Worm (Caenorhabditis elegans) whole organism, L1 larva: Measurements from ENCODE around the gene C16A3.2.

Source experiments
- C34B4.2 ChIP-seq: sonication (generic microtip); optimal IDR thresholded peaks from 2 replicates; lab custom pipeline; 2017; ENCODE audit warnings: mild to moderate bottlenecking, missing genetic modification characterization, missing compliant biosample characterization
- F16B12.6 ChIP-seq: fragments of 150-350 bp; optimal IDR thresholded peaks from 2 replicates; lab custom pipeline; 2014; ENCODE audit warnings: missing biosample characterization, missing genetic modification characterization
- Y116A8C.19 ChIP-seq: sonication (generic microtip); optimal IDR thresholded peaks from 2 replicates; lab custom pipeline; 2016; ENCODE audit warnings: missing compliant biosample characterization, missing genetic modification characterization, borderline replicate concordance
- aha-1 ChIP-seq: fragments of 150-350 bp; optimal IDR thresholded peaks from 2 replicates; lab custom pipeline; 2014; ENCODE audit warnings: missing biosample characterization, missing genetic modification characterization
- aly-2 ChIP-seq: fragments of 150-350 bp; optimal IDR thresholded peaks from 2 replicates; lab custom pipeline; 2014; ENCODE audit warnings: missing biosample characterization, missing genetic modification characterization
- blmp-1 ChIP-seq: fragments of 150-350 bp; optimal IDR thresholded peaks from 2 replicates; lab custom pipeline; 2014; ENCODE audit warnings: missing biosample characterization, missing genetic modification characterization
- ceh-8 ChIP-seq: fragments of 200-800 bp; sonication (Bioruptor generic); optimal IDR thresholded peaks from 2 replicates; lab custom pipeline; 2018; ENCODE audit warnings: mild to moderate bottlenecking, missing genetic modification characterization, moderate library complexity, missing compliant biosample characterization
- ceh-82 ChIP-seq, 3 experiments: fragments of 150-350 bp in 1 of 3; sonication (generic microtip) in 2 of 3; optimal IDR thresholded peaks; 2 replicates each; lab custom pipeline; 2014 to 2017; ENCODE audit warnings: missing biosample characterization in 3 of 3, missing genetic modification characterization in 3 of 3
- ceh-88 ChIP-seq: fragments of 200-800 bp; sonication (Bioruptor generic); IDR thresholded peaks from 2 replicates; pipeline ENCODE4 v1.3.6; 2022; ENCODE audit warnings: missing genetic modification characterization, missing compliant biosample characterization
- ceh-90 ChIP-seq: sonication (generic microtip); optimal IDR thresholded peaks from 2 replicates; lab custom pipeline; 2016; ENCODE audit warnings: missing genetic modification characterization, missing compliant biosample characterization
- ces-1 ChIP-seq: fragments of 150-350 bp; optimal IDR thresholded peaks from 2 replicates; lab custom pipeline; 2014; ENCODE audit warnings: missing biosample characterization, missing genetic modification reagents, missing genetic modification characterization
- efl-3 ChIP-seq: fragments of 200-800 bp; sonication (Bioruptor generic); optimal IDR thresholded peaks from 2 replicates; lab custom pipeline; 2018; ENCODE audit warnings: mild to moderate bottlenecking, missing genetic modification characterization, missing compliant biosample characterization
- egl-13 ChIP-seq: sonication (generic microtip); optimal IDR thresholded peaks from 2 replicates; lab custom pipeline; 2016; ENCODE audit warnings: missing genotype, missing genetic modification reagents, missing genetic modification characterization, missing compliant biosample characterization
- egl-27 ChIP-seq, 2 experiments: fragments of 150-350 bp in 1 of 2; sonication (generic microtip); optimal IDR thresholded peaks; 3 replicates each; lab custom pipeline; 2017 to 2018; ENCODE audit warnings: missing biosample characterization in 2 of 2, missing genetic modification characterization in 2 of 2, missing genetic modification reagents in 2 of 2
- elt-2 ChIP-seq: sonication (generic microtip); optimal IDR thresholded peaks from 2 replicates; lab custom pipeline; 2016; ENCODE audit warnings: missing genetic modification characterization, mild to moderate bottlenecking, inconsistent platforms, missing compliant biosample characterization, missing genetic modification reagents
- elt-3 ChIP-seq, 6 experiments: fragments of 150-350 bp in 1 of 6; sonication (generic microtip); optimal IDR thresholded peaks; 2 replicates each; lab custom pipeline; 2017 to 2018; ENCODE audit warnings: missing biosample characterization in 6 of 6, missing genetic modification characterization in 6 of 6, inconsistent platforms in 1 of 6
- fkh-10 ChIP-seq: sonication (generic microtip); optimal IDR thresholded peaks from 2 replicates; lab custom pipeline; 2017; ENCODE audit warnings: missing biosample characterization, missing genetic modification reagents, missing genetic modification characterization
- fkh-4 ChIP-seq: sonication (generic microtip); optimal IDR thresholded peaks from 2 replicates; lab custom pipeline; 2016; ENCODE audit warnings: missing compliant biosample characterization, missing genetic modification characterization, borderline replicate concordance
- fkh-8 ChIP-seq: sonication (generic microtip); optimal IDR thresholded peaks from 2 replicates; lab custom pipeline; 2016; ENCODE audit warnings: mild to moderate bottlenecking, missing genetic modification characterization, missing compliant biosample characterization
- fos-1 ChIP-seq: fragments of 150-350 bp; optimal IDR thresholded peaks from 2 replicates; lab custom pipeline; 2014; ENCODE audit warnings: missing biosample characterization, missing genetic modification characterization
- hlh-17 ChIP-seq: fragments of 200-800 bp; sonication (Bioruptor generic); optimal IDR thresholded peaks from 2 replicates; lab custom pipeline; 2018; ENCODE audit warnings: missing genetic modification characterization, mild to moderate bottlenecking, missing compliant biosample characterization, moderate library complexity, borderline replicate concordance
- hpl-2 ChIP-seq: fragments of 150-350 bp; optimal IDR thresholded peaks from 2 replicates; lab custom pipeline; 2014; ENCODE audit warnings: missing biosample characterization, missing genetic modification reagents, missing genetic modification characterization
- irx-1 ChIP-seq: sonication (generic microtip); optimal IDR thresholded peaks from 2 replicates; lab custom pipeline; 2016; ENCODE audit warnings: missing genetic modification characterization, missing compliant biosample characterization
- jun-1 ChIP-seq: fragments of 150-350 bp; optimal IDR thresholded peaks from 2 replicates; lab custom pipeline; 2014; ENCODE audit warnings: missing biosample characterization, missing genetic modification reagents, missing genetic modification characterization
- lin-13 ChIP-seq: fragments of 150-350 bp; optimal IDR thresholded peaks from 2 replicates; lab custom pipeline; 2014; ENCODE audit warnings: missing biosample characterization, missing genetic modification reagents, missing genetic modification characterization
- lin-14 ChIP-seq: fragments of 200-800 bp; sonication (Bioruptor generic); optimal IDR thresholded peaks from 2 replicates; lab custom pipeline; 2018; ENCODE audit warnings: mild to moderate bottlenecking, missing genetic modification characterization, moderate library complexity, missing compliant biosample characterization
- lin-35 ChIP-seq, 2 experiments: fragments of 150-350 bp; optimal IDR thresholded peaks; 2 replicates each; lab custom pipeline; 2014; ENCODE audit warnings: missing biosample characterization in 2 of 2, missing genetic modification characterization in 2 of 2, missing genetic modification reagents in 2 of 2
- lin-39 ChIP-seq: fragments of 150-350 bp; optimal IDR thresholded peaks from 2 replicates; lab custom pipeline; 2014; ENCODE audit warnings: missing biosample characterization, missing genetic modification reagents, missing genetic modification characterization
- lir-3 ChIP-seq: sonication (generic microtip); optimal IDR thresholded peaks from 2 replicates; lab custom pipeline; 2016; ENCODE audit warnings: mild to moderate bottlenecking, missing genetic modification characterization, moderate library complexity, missing compliant biosample characterization; ENCODE audit not compliant: poor library complexity
- lsy-2 ChIP-seq, 2 experiments: fragments of 150-350 bp; optimal IDR thresholded peaks; 2 replicates each; lab custom pipeline; 2014; ENCODE audit warnings: missing biosample characterization in 2 of 2, missing genetic modification characterization in 2 of 2
- mdl-1 ChIP-seq, 2 experiments: fragments of 150-350 bp; optimal IDR thresholded peaks; 2 replicates each; lab custom pipeline; 2014 to 2017; ENCODE audit warnings: missing biosample characterization in 2 of 2, missing genetic modification characterization in 2 of 2, inconsistent platforms in 1 of 2
- mef-2 ChIP-seq: fragments of 150-350 bp; optimal IDR thresholded peaks from 2 replicates; lab custom pipeline; 2014; ENCODE audit warnings: missing biosample characterization, missing genetic modification characterization
- mep-1 ChIP-seq: fragments of 150-350 bp; optimal IDR thresholded peaks from 2 replicates; lab custom pipeline; 2014; ENCODE audit warnings: missing biosample characterization, missing genetic modification characterization
- nhr-20 ChIP-seq: sonication (generic microtip); optimal IDR thresholded peaks from 2 replicates; lab custom pipeline; 2016; ENCODE audit warnings: mild to moderate bottlenecking, missing genetic modification characterization, missing compliant biosample characterization
- nhr-237 ChIP-seq: fragments of 150-350 bp; optimal IDR thresholded peaks from 2 replicates; lab custom pipeline; 2014; ENCODE audit warnings: missing biosample characterization, missing genetic modification characterization
- nhr-28 ChIP-seq: fragments of 150-350 bp; optimal IDR thresholded peaks from 2 replicates; lab custom pipeline; 2014; ENCODE audit warnings: missing biosample characterization, missing genetic modification characterization
- nhr-77 ChIP-seq: fragments of 150-350 bp; optimal IDR thresholded peaks from 2 replicates; lab custom pipeline; 2014; ENCODE audit warnings: missing biosample characterization, missing genetic modification characterization
- nhr-84 ChIP-seq: sonication (generic microtip); optimal IDR thresholded peaks from 2 replicates; lab custom pipeline; 2017; ENCODE audit warnings: missing biosample characterization, missing genetic modification characterization
- nhr-85 ChIP-seq: sonication (generic microtip); peaks from one replicate; lab custom pipeline; 2016; ENCODE audit warnings: missing genetic modification characterization, inconsistent platforms, missing compliant biosample characterization
- nhr-90 ChIP-seq: sonication (generic microtip); optimal IDR thresholded peaks from 2 replicates; lab custom pipeline; 2016; ENCODE audit warnings: mild to moderate bottlenecking, missing genetic modification characterization, missing compliant biosample characterization; ENCODE audit not compliant: poor library complexity
- pag-3 ChIP-seq: sonication (generic microtip); optimal IDR thresholded peaks from 2 replicates; lab custom pipeline; 2017; ENCODE audit warnings: missing genetic modification characterization, mild to moderate bottlenecking, missing compliant biosample characterization, antibody characterized with exemption, borderline replicate concordance; ENCODE audit not compliant: insufficient read depth
- rnt-1 ChIP-seq: sonication (generic microtip); optimal IDR thresholded peaks from 2 replicates; lab custom pipeline; 2016; ENCODE audit warnings: mild to moderate bottlenecking, missing genetic modification characterization, moderate library complexity, missing compliant biosample characterization
- skn-1 ChIP-seq: fragments of 150-350 bp; optimal IDR thresholded peaks from 2 replicates; lab custom pipeline; 2014; ENCODE audit warnings: missing biosample characterization, missing genetic modification characterization
- snpc-4 ChIP-seq: fragments of 150-350 bp; optimal IDR thresholded peaks from 2 replicates; lab custom pipeline; 2014; ENCODE audit warnings: missing biosample characterization, missing genetic modification characterization
- snu-23 ChIP-seq: sonication (generic microtip); optimal IDR thresholded peaks from 2 replicates; lab custom pipeline; 2016; ENCODE audit warnings: missing genetic modification characterization, missing compliant biosample characterization
- sox-4 ChIP-seq: sonication (generic microtip); optimal IDR thresholded peaks from 2 replicates; lab custom pipeline; 2016; ENCODE audit warnings: missing genetic modification characterization, missing compliant biosample characterization
- sptf-1 ChIP-seq: fragments of 150-350 bp; optimal IDR thresholded peaks from 2 replicates; lab custom pipeline; 2014; ENCODE audit warnings: missing biosample characterization, missing genetic modification characterization
- tbx-2 ChIP-seq: sonication (generic microtip); optimal IDR thresholded peaks from 2 replicates; lab custom pipeline; 2016; ENCODE audit warnings: missing genetic modification characterization, missing compliant biosample characterization
- unc-130 ChIP-seq: fragments of 150-350 bp; optimal IDR thresholded peaks from 2 replicates; lab custom pipeline; 2017; ENCODE audit warnings: missing biosample characterization, missing genetic modification characterization, inconsistent platforms
- unc-30 ChIP-seq: sonication (generic microtip); optimal IDR thresholded peaks from 2 replicates; lab custom pipeline; 2017; ENCODE audit warnings: missing biosample characterization, missing genetic modification characterization
- unc-86 ChIP-seq: sonication (generic microtip); optimal IDR thresholded peaks from 2 replicates; lab custom pipeline; 2016; ENCODE audit warnings: missing genetic modification characterization, missing compliant biosample characterization
- vab-15 ChIP-seq: sonication (generic microtip); optimal IDR thresholded peaks from 2 replicates; lab custom pipeline; 2017; ENCODE audit warnings: missing genotype, mild to moderate bottlenecking, missing genetic modification characterization, missing compliant biosample characterization
- zag-1 ChIP-seq: fragments of 150-350 bp; optimal IDR thresholded peaks from 2 replicates; lab custom pipeline; 2014; ENCODE audit warnings: missing biosample characterization, missing genetic modification characterization
- ztf-4 ChIP-seq: fragments of 150-350 bp; optimal IDR thresholded peaks from 2 replicates; lab custom pipeline; 2014; ENCODE audit warnings: missing biosample characterization, missing genetic modification characterization

C16A3.2 gene

ce11 chrIII:6360825-6361224 lies 28.8 kb upstream of the C16A3.2 start:
- TF ChIP-seq unc-30 (tag; lab: Kevin White, UChicago) (no peak), jun-1 (tag; lab: Kevin White, UChicago) (no peak), unc-86 (tag; lab: Kevin White, UChicago) (no peak), aly-2 (tag; lab: Kevin White, UChicago) (no peak), lir-3 (tag; lab: Kevin White, UChicago) (no peak), nhr-84 (no peak), skn-1 (peak; percentile 20), zag-1 (tag; lab: Kevin White, UChicago) (no peak), hpl-2 (GFP tag; lab: Kevin White, UChicago) (no peak), nhr-20 (tag; lab: Kevin White, UChicago) (peak; percentile 73), egl-13 (tag; lab: Kevin White, UChicago) (no peak), ceh-82 (tag; optimal IDR thresholded peaks at IDR 0.05; lab: Kevin White, UChicago) (no peak), nhr-28 (tag; lab: Kevin White, UChicago) (no peak), mep-1 (tag; lab: Kevin White, UChicago) (peak; percentile 71), ztf-4 (no peak), C34B4.2 (no peak), hlh-17 (GFP tag; lab: Kevin White, UChicago) (no peak), pag-3 (tag; lab: Kevin White, UChicago) (no peak), Y116A8C.19 (tag; lab: Kevin White, UChicago) (no peak), nhr-237 (tag; lab: Kevin White, UChicago) (no peak), egl-27 (tag; optimal IDR thresholded peaks at IDR 0.05; lab: Kevin White, UChicago) (no peak), mdl-1 (tag; optimal IDR thresholded peaks at IDR 0.05; lab: Kevin White, UChicago) (peak in 1 of 2 experiments; percentile 58), snpc-4 (tag; lab: Kevin White, UChicago) (no peak), nhr-77 (tag; lab: Kevin White, UChicago) (no peak), sptf-1 (tag; lab: Kevin White, UChicago) (no peak), tbx-2 (peak; percentile 2), snu-23 (GFP tag; lab: Kevin White, UChicago) (peak; percentile 51), lin-14 (GFP tag; lab: Kevin White, UChicago) (peak; percentile 79), ceh-8 (GFP tag; lab: Kevin White, UChicago) (no peak), fos-1 (no peak), ceh-90 (tag; lab: Kevin White, UChicago) (no peak), elt-2 (tag; lab: Kevin White, UChicago) (no peak), fkh-8 (tag; lab: Kevin White, UChicago) (no peak), F16B12.6 (tag; lab: Kevin White, UChicago) (no peak), fkh-4 (tag; lab: Kevin White, UChicago) (no peak), lin-35 (GFP tag; optimal IDR thresholded peaks at IDR 0.05; lab: Kevin White, UChicago) (peak in 1 of 2 experiments; percentile 60), ceh-88 (no peak), rnt-1 (tag; lab: Kevin White, UChicago) (peak; percentile 29), lin-39 (tag; lab: Kevin White, UChicago) (no peak), vab-15 (tag; lab: Kevin White, UChicago) (peak; percentile 35), aha-1 (tag; lab: Kevin White, UChicago) (no peak), sox-4 (tag; lab: Kevin White, UChicago) (no peak), nhr-90 (peak; percentile 2), elt-3 (tag; optimal IDR thresholded peaks at IDR 0.05; lab: Kevin White, UChicago) (peak in 3 of 6 experiments; percentile 21 to 67 (median 31)), unc-130 (no peak), efl-3 (GFP tag; lab: Kevin White, UChicago) (no peak), nhr-85 (tag; lab: Kevin White, UChicago) (peak; percentile 97), lin-13 (GFP tag; lab: Kevin White, UChicago) (peak; percentile 13), lsy-2 (tag; optimal IDR thresholded peaks at IDR 0.05; lab: Kevin White, UChicago) (peak; percentile 18 to 33), blmp-1 (peak; percentile 94), ces-1 (no peak), fkh-10 (GFP tag; lab: Kevin White, UChicago) (no peak), mef-2 (tag; lab: Kevin White, UChicago) (no peak), irx-1 (no peak)
